Fruit fly (Drosophila melanogaster) whole organism, wandering third instar larva: ENCODE data around the gene CG3546.

Source experiments
- CG32264 ChIP-seq: fragments of 200-800 bp; sonication (Bioruptor generic); optimal IDR thresholded peaks from 2 replicates; lab custom pipeline; 2016; ENCODE audit warnings: missing biosample characterization, missing genetic modification characterization
- CrebA ChIP-seq: fragments of 200-800 bp; sonication (Bioruptor generic); optimal IDR thresholded peaks from 2 replicates; lab custom pipeline; 2016; ENCODE audit warnings: missing biosample characterization, mild to moderate bottlenecking, missing genetic modification characterization, borderline replicate concordance
- Dfd ChIP-seq: fragments of >200 bp; optimal IDR thresholded peaks from 2 replicates; lab custom pipeline; 2017; ENCODE audit warnings: missing biosample characterization, missing genetic modification characterization
- Dif ChIP-seq: fragments of 200-275, 200-300 bp; sonication (Bioruptor generic); optimal IDR thresholded peaks from 2 replicates; lab custom pipeline; 2018; ENCODE audit warnings: missing biosample characterization, missing genetic modification characterization; ENCODE audit not compliant: partially characterized antibody
- GATAd ChIP-seq: sonication (Bioruptor generic); optimal IDR thresholded peaks from 2 replicates; lab custom pipeline; 2016; ENCODE audit warnings: missing biosample characterization, missing genetic modification characterization
- HLH106 ChIP-seq: fragments of 200-800 bp; optimal IDR thresholded peaks from 3 replicates; lab custom pipeline; 2019; ENCODE audit warnings: missing biosample characterization, mild to moderate bottlenecking, missing genetic modification characterization, moderate library complexity
- Hnf4 ChIP-seq: fragments of 200-800 bp; sonication (Bioruptor generic); optimal IDR thresholded peaks from 2 replicates; lab custom pipeline; 2016; ENCODE audit warnings: missing biosample characterization, mild to moderate bottlenecking, missing genetic modification characterization
- Hr78 ChIP-seq: fragments of >200 bp; optimal IDR thresholded peaks from 2 replicates; lab custom pipeline; 2017; ENCODE audit warnings: missing biosample characterization, missing genetic modification characterization
- Hr83 ChIP-seq: fragments of 200-300 bp; sonication (Bioruptor generic); optimal IDR thresholded peaks from 2 replicates; lab custom pipeline; 2016; ENCODE audit warnings: missing biosample characterization, mild to moderate bottlenecking, missing genetic modification characterization, moderate library complexity; ENCODE audit not compliant: poor library complexity, severe bottlenecking
- Jra ChIP-seq: sonication (Bioruptor generic); optimal IDR thresholded peaks from 2 replicates; lab custom pipeline; 2016; ENCODE audit warnings: missing biosample characterization, missing genetic modification characterization
- Mio ChIP-seq: sonication (Bioruptor generic); optimal IDR thresholded peaks from 2 replicates; lab custom pipeline; 2016; ENCODE audit warnings: missing biosample characterization, missing genetic modification characterization
- N ChIP-seq: fragments of >200 bp; optimal IDR thresholded peaks from 2 replicates; lab custom pipeline; 2018; ENCODE audit warnings: missing biosample characterization, missing external identifiers, missing genetic modification characterization
- OdsH ChIP-seq: fragments of 200-800 bp; sonication (Bioruptor generic); optimal IDR thresholded peaks from 2 replicates; lab custom pipeline; 2016; ENCODE audit warnings: missing biosample characterization, mild to moderate bottlenecking, missing genetic modification characterization
- Rel ChIP-seq, 2 experiments: fragments of 200-800 bp; sonication (Bioruptor generic) in 1 of 2; optimal IDR thresholded peaks; 2 replicates in 1 of 2; 3 replicates in 1 of 2; lab custom pipeline; 2016 to 2019; ENCODE audit warnings: mild to moderate bottlenecking in 2 of 2, missing biosample characterization in 2 of 2, missing genetic modification characterization in 2 of 2, moderate library complexity in 1 of 2
- Sp1 ChIP-seq: fragments of 200-800 bp; sonication (Bioruptor generic); optimal IDR thresholded peaks from 3 replicates; lab custom pipeline; 2019; ENCODE audit warnings: missing biosample characterization, mild to moderate bottlenecking, missing genetic modification characterization, moderate library complexity
- Vsx2 ChIP-seq: fragments of 200-300, 225-300 bp; sonication (Bioruptor generic); optimal IDR thresholded peaks from 2 replicates; lab custom pipeline; 2018; ENCODE audit warnings: missing biosample characterization, missing genetic modification characterization; ENCODE audit not compliant: partially characterized antibody
- br ChIP-seq: fragments of 200-800 bp; sonication (Bioruptor generic); optimal IDR thresholded peaks from 2 replicates; lab custom pipeline; 2016; ENCODE audit warnings: missing biosample characterization, missing genetic modification characterization
- dl ChIP-seq, 2 experiments: fragments of 175-275, 200-275 bp in 1 of 2; fragments of 200-275 bp in 1 of 2; sonication (Bioruptor generic); optimal IDR thresholded peaks; lab custom pipeline; 2018; ENCODE audit warnings: mild to moderate bottlenecking in 2 of 2, missing biosample characterization in 2 of 2, missing genetic modification characterization in 2 of 2, moderate library complexity in 2 of 2; ENCODE audit not compliant: partially characterized antibody in 2 of 2, insufficient read depth in 1 of 2
- dmrt93B ChIP-seq: fragments of 200-800 bp; sonication (Bioruptor generic); optimal IDR thresholded peaks from 2 replicates; lab custom pipeline; 2018; ENCODE audit warnings: missing biosample characterization, mild to moderate bottlenecking, missing genetic modification characterization
- dsf ChIP-seq: sonication (Bioruptor generic); optimal IDR thresholded peaks from 2 replicates; lab custom pipeline; 2016; ENCODE audit warnings: missing biosample characterization, missing genetic modification characterization, borderline replicate concordance
- foxo ChIP-seq, 2 experiments: fragments of 200-800 bp; sonication (Bioruptor generic); optimal IDR thresholded peaks; 2 replicates in 1 of 2; 3 replicates in 1 of 2; lab custom pipeline; 2016 to 2017; ENCODE audit warnings: missing biosample characterization in 2 of 2, missing genetic modification characterization in 2 of 2
- fru ChIP-seq: fragments of 200-800 bp; sonication (Bioruptor generic); optimal IDR thresholded peaks from 3 replicates; lab custom pipeline; 2016; ENCODE audit warnings: missing biosample characterization, mild to moderate bottlenecking, missing genetic modification characterization
- h ChIP-seq: fragments of 200-800 bp; sonication (Bioruptor generic); optimal IDR thresholded peaks from 3 replicates; lab custom pipeline; 2016; ENCODE audit warnings: missing biosample characterization, mild to moderate bottlenecking, missing genetic modification characterization
- jim ChIP-seq: fragments of 175-275, 200-325 bp; sonication (Bioruptor generic); optimal IDR thresholded peaks from 2 replicates; lab custom pipeline; 2016; ENCODE audit warnings: missing biosample characterization, mild to moderate bottlenecking, missing genetic modification characterization
- lola ChIP-seq: fragments of >200 bp; optimal IDR thresholded peaks from 2 replicates; lab custom pipeline; 2017; ENCODE audit warnings: missing biosample characterization, missing genetic modification characterization
- pan ChIP-seq: fragments of >200 bp; optimal IDR thresholded peaks from 2 replicates; lab custom pipeline; 2017
- psq ChIP-seq: fragments of 200-800 bp; sonication (Bioruptor generic); optimal IDR thresholded peaks from 3 replicates; lab custom pipeline; 2017; ENCODE audit warnings: missing biosample characterization, mild to moderate bottlenecking, missing genetic modification characterization, moderate library complexity
- rgr ChIP-seq: fragments of 200-800 bp; sonication (Bioruptor generic); optimal IDR thresholded peaks from 3 replicates; lab custom pipeline; 2016; ENCODE audit warnings: missing biosample characterization, mild to moderate bottlenecking, missing genetic modification characterization
- sage ChIP-seq: fragments of 200-800 bp; sonication (Bioruptor generic); optimal IDR thresholded peaks from 2 replicates; lab custom pipeline; 2016; ENCODE audit warnings: missing biosample characterization, mild to moderate bottlenecking, missing genetic modification characterization
- sv ChIP-seq: fragments of 200-800 bp; sonication (Bioruptor generic); optimal IDR thresholded peaks from 3 replicates; lab custom pipeline; 2016; ENCODE audit warnings: missing biosample characterization, missing genetic modification characterization
- woc ChIP-seq: sonication (Bioruptor generic); optimal IDR thresholded peaks from 2 replicates; lab custom pipeline; 2016; ENCODE audit warnings: missing biosample characterization, mild to moderate bottlenecking, missing genetic modification characterization

Gene CG3546

DNA sequence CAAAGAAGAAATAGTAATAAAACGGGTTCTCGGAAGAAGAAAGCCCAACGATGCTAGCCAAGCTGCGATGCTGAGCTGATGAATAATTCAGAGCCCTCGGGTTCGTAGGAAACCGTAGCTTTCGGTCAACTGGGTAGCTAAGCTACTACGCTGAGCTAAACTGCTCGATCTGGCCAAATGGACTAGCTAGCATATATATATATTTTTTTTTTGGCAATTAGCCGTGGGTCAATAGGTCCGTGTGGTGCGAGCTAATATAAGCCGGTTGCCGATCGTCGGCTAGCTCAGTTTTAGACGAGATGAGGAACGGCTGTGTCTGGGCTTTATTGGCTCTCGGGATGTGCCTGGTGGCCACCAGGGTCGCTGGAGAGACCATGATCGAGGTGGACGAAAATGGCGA is at the start of gene CG3546:
TSS of gene CG3546 (plus strand) at position 301 of the 400 bp plus-strand sequence.
- no peak for TF ChIP-seq fru (GFP tag; lab: Kevin White, UChicago)

- TF ChIP-seq pan (no peak), Mio (GFP tag; lab: Kevin White, UChicago) (no peak), CrebA (GFP tag; lab: Kevin White, UChicago) (no peak), Dif (GFP tag; lab: Kevin White, UChicago) (peak; percentile 21), sv (GFP tag; lab: Kevin White, UChicago) (no peak), HLH106 (tag; lab: Kevin White, UChicago) (no peak), GATAd (no peak), lola (GFP tag; lab: Kevin White, UChicago) (no peak), dl (GFP tag; optimal IDR thresholded peaks at IDR 0.05; lab: Kevin White, UChicago; ENCODE audit: insufficient read depth in 1 of 2, partially characterized antibody in 2 of 2) (peak; percentile 6 to 41), psq (no peak), CG32264 (GFP tag; lab: Kevin White, UChicago) (no peak)
These were observed 49.7 kb upstream of the CG3546 start for dm6 chrX:4508072-4508644.

DNA sequence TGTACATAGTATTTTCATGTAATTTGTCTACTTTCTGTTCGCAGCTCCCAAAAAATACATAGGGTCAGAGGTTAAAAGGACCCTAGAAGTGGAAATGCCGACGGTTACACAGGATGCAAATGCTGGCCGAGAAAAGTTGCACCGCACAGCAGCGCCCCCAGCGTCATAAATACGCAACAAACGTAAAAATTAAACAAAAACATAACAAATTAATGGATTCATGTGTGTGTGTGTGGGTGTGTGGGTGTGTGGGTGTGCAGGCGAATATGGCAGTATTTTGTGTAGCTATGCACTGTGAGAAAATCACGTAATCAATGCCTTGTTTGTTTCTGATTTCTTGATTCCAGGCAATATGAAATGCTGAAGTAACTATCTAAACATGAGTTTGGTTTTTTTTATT is 46.3 kb upstream of the CG3546 start:
- TF ChIP-seq Hr83: no peak
- no peak for TF ChIP-seq sv (GFP tag; lab: Kevin White, UChicago)
- no peak for TF ChIP-seq dl (GFP tag; optimal IDR thresholded peaks at IDR 0.05; lab: Kevin White, UChicago; ENCODE audit: insufficient read depth in 1 of 2, partially characterized antibody in 2 of 2)
- TF ChIP-seq Jra (GFP tag; lab: Kevin White, UChicago): no peak
- TF ChIP-seq pan: no peak
- TF ChIP-seq N: no peak
- no peak for TF ChIP-seq dsf (GFP tag; lab: Kevin White, UChicago)
- no peak for TF ChIP-seq dmrt93B (GFP tag; lab: Kevin White, UChicago)
- no peak for TF ChIP-seq br (GFP tag; lab: Kevin White, UChicago)
- no peak for TF ChIP-seq HLH106 (tag; lab: Kevin White, UChicago)
- TF ChIP-seq GATAd: no peak
- no peak for TF ChIP-seq rgr (GFP tag; lab: Kevin White, UChicago)
- TF ChIP-seq woc (GFP tag; lab: Kevin White, UChicago): no peak
- TF ChIP-seq CG32264 (GFP tag; lab: Kevin White, UChicago): no peak

DNA sequence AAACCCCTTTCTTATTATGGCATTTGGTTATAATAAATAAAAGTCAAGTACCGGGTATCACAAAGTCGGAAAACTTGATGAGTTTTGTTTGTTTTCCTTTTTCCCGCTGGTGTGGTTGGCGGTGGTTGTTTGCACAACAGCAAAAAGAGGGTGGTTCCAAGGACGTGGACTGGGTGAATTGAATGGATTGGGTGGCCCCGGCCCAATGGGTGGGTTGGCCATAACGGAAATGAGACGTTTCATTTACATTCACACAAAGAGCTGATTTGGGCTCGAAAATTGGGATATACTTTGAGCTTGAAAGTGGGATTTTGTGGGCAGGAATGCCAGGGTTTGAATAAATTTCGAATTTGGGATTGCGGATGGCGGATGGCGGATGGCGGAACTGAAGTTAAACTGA is 37.0 kb upstream of the CG3546 start:
- TF ChIP-seq h (GFP tag; lab: Kevin White, UChicago) (no peak), dsf (GFP tag; lab: Kevin White, UChicago) (no peak), Sp1 (GFP tag; lab: Kevin White, UChicago) (no peak), jim (GFP tag; lab: Kevin White, UChicago) (no peak), Jra (GFP tag; lab: Kevin White, UChicago) (no peak), Vsx2 (GFP tag; lab: Kevin White, UChicago) (no peak), Dfd (GFP tag; lab: Kevin White, UChicago) (no peak), woc (GFP tag; lab: Kevin White, UChicago) (no peak), Hr83 (no peak), Hnf4 (no peak), sage (no peak), dl (GFP tag; optimal IDR thresholded peaks at IDR 0.05; lab: Kevin White, UChicago; ENCODE audit: insufficient read depth in 1 of 2, partially characterized antibody in 2 of 2) (no peak), Dif (GFP tag; lab: Kevin White, UChicago) (no peak), pan (no peak), sv (GFP tag; lab: Kevin White, UChicago) (no peak), Hr78 (GFP tag; lab: Kevin White, UChicago) (no peak), lola (GFP tag; lab: Kevin White, UChicago) (no peak)
- TF ChIP-seq, all 38 proteins: peak for 0

dm6 chrX:4526754-4527153 is 31.1 kb upstream of the CG3546 start:
- TF ChIP-seq Mio (GFP tag; lab: Kevin White, UChicago): no peak
- no peak for TF ChIP-seq OdsH (GFP tag; lab: Kevin White, UChicago)
- no peak for TF ChIP-seq Dif (GFP tag; lab: Kevin White, UChicago)
- no peak for TF ChIP-seq rgr (GFP tag; lab: Kevin White, UChicago)
- TF ChIP-seq Rel (GFP tag; optimal IDR thresholded peaks at IDR 0.05; lab: Kevin White, UChicago): no peak
- TF ChIP-seq Rel (tag; optimal IDR thresholded peaks at IDR 0.05; lab: Kevin White, UChicago): no peak
- TF ChIP-seq Sp1 (GFP tag; lab: Kevin White, UChicago): no peak
- no peak for TF ChIP-seq foxo (GFP tag; optimal IDR thresholded peaks at IDR 0.05; lab: Kevin White, UChicago)
- no peak for TF ChIP-seq Vsx2 (GFP tag; lab: Kevin White, UChicago)
- no peak for TF ChIP-seq dl (GFP tag; optimal IDR thresholded peaks at IDR 0.05; lab: Kevin White, UChicago; ENCODE audit: insufficient read depth in 1 of 2, partially characterized antibody in 2 of 2)
- no peak for TF ChIP-seq CrebA (GFP tag; lab: Kevin White, UChicago)
- no peak for TF ChIP-seq br (GFP tag; lab: Kevin White, UChicago)
